Worm (Caenorhabditis elegans) whole organism, L1 larva: Measurements from ENCODE around the gene F57G12.2.

ENCODE experiments used
- aha-1 ChIP-seq: fragments of 150-350 bp; optimal IDR thresholded peaks from 2 replicates; lab custom pipeline; 2014; ENCODE audit warnings: missing biosample characterization, missing genetic modification characterization
- dpl-1 ChIP-seq, 3 experiments: fragments of 150-350 bp in 2 of 3; sonication (generic microtip) in 1 of 3; optimal IDR thresholded peaks; 2 replicates each; lab custom pipeline; 2014 to 2017; ENCODE audit warnings: missing biosample characterization in 3 of 3, missing genetic modification characterization in 3 of 3, missing genetic modification reagents in 3 of 3
- elt-2 ChIP-seq: sonication (generic microtip); optimal IDR thresholded peaks from 2 replicates; lab custom pipeline; 2016; ENCODE audit warnings: missing genetic modification characterization, mild to moderate bottlenecking, inconsistent platforms, missing compliant biosample characterization, missing genetic modification reagents
- jun-1 ChIP-seq: fragments of 150-350 bp; optimal IDR thresholded peaks from 2 replicates; lab custom pipeline; 2014; ENCODE audit warnings: missing biosample characterization, missing genetic modification reagents, missing genetic modification characterization
- lin-39 ChIP-seq: fragments of 150-350 bp; optimal IDR thresholded peaks from 2 replicates; lab custom pipeline; 2014; ENCODE audit warnings: missing biosample characterization, missing genetic modification reagents, missing genetic modification characterization
- mep-1 ChIP-seq: fragments of 150-350 bp; optimal IDR thresholded peaks from 2 replicates; lab custom pipeline; 2014; ENCODE audit warnings: missing biosample characterization, missing genetic modification characterization
- nhr-11 ChIP-seq: fragments of 150-350 bp; optimal IDR thresholded peaks from 2 replicates; lab custom pipeline; 2014; ENCODE audit warnings: missing biosample characterization, missing genetic modification characterization
- skn-1 ChIP-seq: fragments of 150-350 bp; optimal IDR thresholded peaks from 2 replicates; lab custom pipeline; 2014; ENCODE audit warnings: missing biosample characterization, missing genetic modification characterization
- unc-130 ChIP-seq: fragments of 150-350 bp; optimal IDR thresholded peaks from 2 replicates; lab custom pipeline; 2017; ENCODE audit warnings: missing biosample characterization, missing genetic modification characterization, inconsistent platforms
- vab-15 ChIP-seq: sonication (generic microtip); optimal IDR thresholded peaks from 2 replicates; lab custom pipeline; 2017; ENCODE audit warnings: missing genotype, mild to moderate bottlenecking, missing genetic modification characterization, missing compliant biosample characterization

DNA sequence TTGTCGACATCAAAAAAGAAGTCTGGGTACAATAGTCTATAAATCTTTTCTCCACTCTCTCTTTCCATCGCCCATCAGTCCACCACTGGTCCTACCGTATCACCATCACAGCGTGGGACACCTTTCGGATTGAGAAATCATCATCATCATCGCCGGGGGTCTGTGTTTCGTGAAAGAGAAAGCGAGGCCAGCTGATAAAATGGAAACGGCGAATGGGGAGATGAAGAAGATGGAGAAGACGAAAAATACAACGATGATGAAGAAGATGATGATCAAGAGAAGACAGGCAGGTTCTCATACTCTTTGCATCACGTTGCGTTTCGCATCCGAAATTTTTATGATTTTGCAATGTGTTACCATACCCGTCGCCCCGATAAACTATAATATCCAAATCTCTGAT is 16.5 kb upstream of the F57G12.2 start:
- TF ChIP-seq skn-1 (tag; lab: Kevin White, UChicago) (peak; percentile 68), dpl-1 (GFP tag; optimal IDR thresholded peaks at IDR 0.05; lab: Kevin White, UChicago) (peak in 1 of 3 experiments; percentile 3), elt-2 (tag; lab: Kevin White, UChicago) (no peak), nhr-11 (tag; lab: Kevin White, UChicago) (no peak), jun-1 (tag; lab: Kevin White, UChicago) (no peak), vab-15 (tag; lab: Kevin White, UChicago) (no peak), unc-130 (no peak), mep-1 (tag; lab: Kevin White, UChicago) (peak; percentile 74), aha-1 (no peak), lin-39 (no peak)
